Fruit fly (Drosophila melanogaster) Kc167 (cell line): Measurements from ENCODE around the gene Myo95E.

Experiments used
- Myc ChIP-seq: fragments of >200 bp; optimal IDR thresholded peaks from 2 replicates; lab custom pipeline; 2017; ENCODE audit warnings: missing external identifiers
- Sin3A ChIP-seq: fragments of >200 bp; optimal IDR thresholded peaks from 2 replicates; lab custom pipeline; 2018; ENCODE audit warnings: missing external identifiers
- h ChIP-seq: fragments of >200 bp; optimal IDR thresholded peaks from 3 replicates; lab custom pipeline; 2018; ENCODE audit warnings: missing external identifiers
- insv ChIP-seq: fragments of >200 bp; optimal IDR thresholded peaks from 3 replicates; lab custom pipeline; 2018; ENCODE audit warnings: missing external identifiers
- psq ChIP-seq: fragments of >200 bp; optimal IDR thresholded peaks from 2 replicates; lab custom pipeline; 2017; ENCODE audit warnings: missing external identifiers
- ttk ChIP-seq: sonication (Bioruptor generic); optimal IDR thresholded peaks from 2 replicates; lab custom pipeline; 2017; ENCODE audit warnings: missing external identifiers

DNA sequence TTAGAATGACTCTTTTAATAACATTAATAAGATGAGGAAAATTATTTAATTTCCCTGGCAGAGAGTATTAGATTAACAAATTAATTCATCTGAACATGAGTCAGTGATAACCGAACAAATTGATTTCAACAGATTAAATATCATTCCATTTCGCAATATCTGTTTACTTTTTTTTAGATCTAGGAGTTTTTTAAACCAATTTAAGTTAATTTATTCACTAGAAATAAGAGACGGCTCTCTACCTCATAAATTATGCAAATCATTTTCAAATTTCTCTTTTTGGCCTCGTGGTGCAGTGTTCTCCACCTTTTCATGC lies 48.3 kb downstream of the Myo95E start, which contains the start of gene Root:
- TF ChIP-seq Myc (no peak), psq (lab: Kevin White, UChicago) (no peak), h (lab: Kevin White, UChicago) (no peak), insv (no peak), Sin3A (lab: Kevin White, UChicago) (no peak), ttk (no peak)
